Worm (Caenorhabditis elegans) whole organism, L4 larva: Measurements from ENCODE around the gene spop-1.

ENCODE experiments used
- F37D6.2 ChIP-seq: sonication (generic microtip); optimal IDR thresholded peaks from 2 replicates; lab custom pipeline; 2016; ENCODE audit warnings: mild to moderate bottlenecking, missing genetic modification characterization, missing compliant biosample characterization
- F49E8.2 ChIP-seq: sonication (generic microtip); optimal IDR thresholded peaks from 2 replicates; lab custom pipeline; 2016; ENCODE audit warnings: missing compliant biosample characterization, mild to moderate bottlenecking, missing genetic modification characterization, borderline replicate concordance
- R02D3.7 ChIP-seq: fragments of 150-350 bp; sonication (generic microtip); optimal IDR thresholded peaks from 3 replicates; lab custom pipeline; 2014; ENCODE audit warnings: missing biosample characterization, missing genetic modification characterization
- T20F7.1 ChIP-seq: fragments of 200-800 bp; sonication (Bioruptor generic); optimal IDR thresholded peaks from 2 replicates; lab custom pipeline; 2018; ENCODE audit warnings: mild to moderate bottlenecking, missing genetic modification characterization, missing compliant biosample characterization
- T26A8.4 ChIP-seq: fragments of 200-800 bp; sonication (Bioruptor generic); IDR thresholded peaks from 2 replicates; pipeline ENCODE4 v1.3.6; 2022; ENCODE audit warnings: missing genetic modification characterization, missing compliant biosample characterization
- Y75B8A.6 ChIP-seq: fragments of 200-800 bp; sonication (Bioruptor generic); IDR thresholded peaks from 2 replicates; pipeline ENCODE4 v1.3.6; 2022; ENCODE audit warnings: missing genetic modification reagents, missing genetic modification characterization, missing compliant biosample characterization
- ZK337.2 ChIP-seq: fragments of 200-800 bp; sonication (Bioruptor generic); IDR thresholded peaks from 2 replicates; pipeline ENCODE4 v1.3.6; 2022; ENCODE audit warnings: missing genetic modification reagents, missing genetic modification characterization, missing compliant biosample characterization
- aly-2 ChIP-seq: sonication (generic microtip); optimal IDR thresholded peaks from 2 replicates; lab custom pipeline; 2018; ENCODE audit warnings: missing biosample characterization, missing genetic modification characterization
- arid-1 ChIP-seq: fragments of 200-800 bp; sonication (Bioruptor generic); conservative IDR thresholded peaks from 2 replicates; pipeline ENCODE4 v1.3.6; 2022; ENCODE audit warnings: missing genetic modification reagents, missing genetic modification characterization, missing compliant biosample characterization
- attf-4 ChIP-seq: sonication (generic microtip); optimal IDR thresholded peaks from 3 replicates; lab custom pipeline; 2017; ENCODE audit warnings: missing biosample characterization, missing genetic modification characterization
- ceh-20 ChIP-seq: fragments of 200-800 bp; sonication (Bioruptor generic); IDR thresholded peaks from 2 replicates; pipeline ENCODE4 v1.3.6; 2022; ENCODE audit warnings: missing genetic modification reagents, missing genetic modification characterization, missing compliant biosample characterization
- ceh-82 ChIP-seq: sonication (generic microtip); optimal IDR thresholded peaks from 2 replicates; lab custom pipeline; 2017; ENCODE audit warnings: missing biosample characterization, missing genetic modification characterization
- ctbp-1 ChIP-seq: fragments of 200-800 bp; sonication (Bioruptor generic); IDR thresholded peaks from 2 replicates; pipeline ENCODE4 v1.3.6; 2022; ENCODE audit warnings: missing genetic modification reagents, missing genetic modification characterization, missing compliant biosample characterization
- daf-16 ChIP-seq, 3 experiments: sonication (generic microtip); optimal IDR thresholded peaks; 2 replicates each; lab custom pipeline; 2016 to 2017; ENCODE audit warnings: missing genetic modification characterization in 3 of 3, missing genetic modification reagents in 3 of 3, mild to moderate bottlenecking in 2 of 3, missing compliant biosample characterization in 2 of 3, missing biosample characterization in 1 of 3, moderate library complexity in 1 of 3
- daf-8 ChIP-seq: fragments of 200-800 bp; sonication (Bioruptor generic); IDR thresholded peaks from 2 replicates; pipeline ENCODE4 v1.3.6; 2022; ENCODE audit warnings: missing genetic modification characterization, missing compliant biosample characterization
- dmd-6 ChIP-seq: fragments of 200-800 bp; sonication (Bioruptor generic); IDR thresholded peaks from 2 replicates; pipeline ENCODE4 v1.3.6; 2022; ENCODE audit warnings: missing genetic modification reagents, missing genetic modification characterization, missing compliant biosample characterization
- dmd-8 ChIP-seq: fragments of 200-800 bp; sonication (Bioruptor generic); IDR thresholded peaks from 2 replicates; pipeline ENCODE4 v1.3.6; 2022; ENCODE audit warnings: missing genetic modification characterization, missing compliant biosample characterization
- duxl-1 ChIP-seq: sonication (generic microtip); optimal IDR thresholded peaks from 2 replicates; lab custom pipeline; 2016; ENCODE audit warnings: mild to moderate bottlenecking, missing genetic modification characterization, moderate library complexity, missing compliant biosample characterization; ENCODE audit not compliant: poor library complexity
- egl-43 ChIP-seq: fragments of 200-800 bp; sonication (Bioruptor generic); IDR thresholded peaks from 2 replicates; pipeline ENCODE4 v1.3.6; 2022; ENCODE audit warnings: missing genetic modification reagents, missing genetic modification characterization, missing compliant biosample characterization
- fkh-10 ChIP-seq: fragments of 150-350 bp; optimal IDR thresholded peaks from 2 replicates; lab custom pipeline; 2014; ENCODE audit warnings: missing biosample characterization, missing genetic modification reagents, missing genetic modification characterization
- jun-1 ChIP-seq: fragments of 150-350 bp; optimal IDR thresholded peaks from 2 replicates; lab custom pipeline; 2014; ENCODE audit warnings: missing biosample characterization, missing genetic modification reagents, missing genetic modification characterization
- lin-13 ChIP-seq: fragments of 150-350 bp; optimal IDR thresholded peaks from 2 replicates; lab custom pipeline; 2014; ENCODE audit warnings: missing biosample characterization, missing genetic modification reagents, missing genetic modification characterization
- lin-39 ChIP-seq: fragments of 150-350 bp; optimal IDR thresholded peaks from 2 replicates; lab custom pipeline; 2014; ENCODE audit warnings: missing biosample characterization, missing genetic modification reagents, missing genetic modification characterization
- lsy-2 ChIP-seq, 2 experiments: fragments of 150-350 bp in 1 of 2; sonication (generic microtip) in 1 of 2; optimal IDR thresholded peaks; 2 replicates each; lab custom pipeline; 2014 to 2017; ENCODE audit warnings: missing biosample characterization in 2 of 2, missing genetic modification characterization in 2 of 2
- mes-2 ChIP-seq: sonication (generic microtip); optimal IDR thresholded peaks from 2 replicates; lab custom pipeline; 2016; ENCODE audit warnings: missing genotype, mild to moderate bottlenecking, missing genetic modification characterization, missing compliant biosample characterization; ENCODE audit not compliant: poor library complexity, severe bottlenecking
- nhr-102 ChIP-seq: sonication (generic microtip); optimal IDR thresholded peaks from 2 replicates; lab custom pipeline; 2016; ENCODE audit warnings: mild to moderate bottlenecking, missing genetic modification characterization, moderate library complexity, missing compliant biosample characterization
- nhr-25 ChIP-seq: sonication (generic microtip); optimal IDR thresholded peaks from 2 replicates; lab custom pipeline; 2017; ENCODE audit warnings: missing genetic modification characterization, mild to moderate bottlenecking, missing compliant biosample characterization, antibody characterized with exemption, moderate library complexity, borderline replicate concordance; ENCODE audit not compliant: insufficient read depth
- nhr-28 ChIP-seq: fragments of 150-350 bp; optimal IDR thresholded peaks from 2 replicates; lab custom pipeline; 2014; ENCODE audit warnings: missing biosample characterization, missing genetic modification characterization
- nhr-41 ChIP-seq: fragments of 200-800 bp; sonication (Bioruptor generic); IDR thresholded peaks from 2 replicates; pipeline ENCODE4 v1.3.6; 2022; ENCODE audit warnings: missing genetic modification reagents, missing genetic modification characterization, missing compliant biosample characterization
- nhr-42 ChIP-seq: fragments of 200-800 bp; sonication (Bioruptor generic); IDR thresholded peaks from 2 replicates; pipeline ENCODE4 v1.3.6; 2022; ENCODE audit warnings: missing genetic modification characterization, missing compliant biosample characterization
- nhr-48 ChIP-seq: sonication (generic microtip); optimal IDR thresholded peaks from 2 replicates; lab custom pipeline; 2016; ENCODE audit warnings: mild to moderate bottlenecking, missing genetic modification characterization, missing compliant biosample characterization
- pha-4 ChIP-seq, 2 experiments: fragments of 150-350 bp in 1 of 2; fragments of 200-800 bp in 1 of 2; sonication (Bioruptor generic) in 1 of 2; IDR thresholded peaks in 1 of 2; optimal IDR thresholded peaks in 1 of 2; 2 replicates each; pipeline versions ENCODE4 v1.3.6 to Lab custom; 2014 to 2022; ENCODE audit warnings: missing genetic modification characterization in 2 of 2, missing genetic modification reagents in 2 of 2, missing biosample characterization in 1 of 2, missing compliant biosample characterization in 1 of 2
- php-3 ChIP-seq: fragments of 200-800 bp; sonication (Bioruptor generic); IDR thresholded peaks from 2 replicates; pipeline ENCODE4 v1.3.6; 2022; ENCODE audit warnings: missing genetic modification reagents, missing genetic modification characterization, missing compliant biosample characterization
- pqm-1 ChIP-seq: sonication (generic microtip); optimal IDR thresholded peaks from 2 replicates; lab custom pipeline; 2017; ENCODE audit warnings: missing biosample characterization, missing genetic modification characterization
- rbr-2 ChIP-seq: sonication (generic microtip); optimal IDR thresholded peaks from 2 replicates; lab custom pipeline; 2016; ENCODE audit warnings: missing genotype, missing genetic modification characterization, missing compliant biosample characterization
- set-16 ChIP-seq: fragments of 200-800 bp; sonication (Bioruptor generic); IDR thresholded peaks from 2 replicates; pipeline ENCODE4 v1.3.6; 2022; ENCODE audit warnings: missing genetic modification reagents, missing genetic modification characterization, missing compliant biosample characterization
- skn-1 ChIP-seq: fragments of 150-350 bp; optimal IDR thresholded peaks from 2 replicates; lab custom pipeline; 2014; ENCODE audit warnings: missing biosample characterization, missing genetic modification characterization
- snpc-1.2 ChIP-seq: fragments of 200-800 bp; sonication (Bioruptor generic); IDR thresholded peaks from 2 replicates; pipeline ENCODE4 v1.3.6; 2022; ENCODE audit warnings: missing genetic modification reagents, missing genetic modification characterization, missing compliant biosample characterization
- spr-1 ChIP-seq: sonication (generic microtip); optimal IDR thresholded peaks from 2 replicates; lab custom pipeline; 2016; ENCODE audit warnings: mild to moderate bottlenecking, missing genetic modification characterization, missing compliant biosample characterization
- spr-3 ChIP-seq: fragments of 200-800 bp; sonication (Bioruptor generic); optimal IDR thresholded peaks from 2 replicates; lab custom pipeline; 2018; ENCODE audit warnings: mild to moderate bottlenecking, missing genetic modification characterization, missing compliant biosample characterization
- unc-39 ChIP-seq: sonication (generic microtip); optimal IDR thresholded peaks from 2 replicates; lab custom pipeline; 2017; ENCODE audit warnings: missing biosample characterization, missing genetic modification characterization
- zag-1 ChIP-seq: fragments of 150-350 bp; optimal IDR thresholded peaks from 2 replicates; lab custom pipeline; 2014; ENCODE audit warnings: missing biosample characterization, missing genetic modification characterization
- zip-11 ChIP-seq: fragments of 200-800 bp; sonication (Bioruptor generic); IDR thresholded peaks from 2 replicates; pipeline ENCODE4 v1.3.6; 2022; ENCODE audit warnings: missing genetic modification characterization, missing compliant biosample characterization
- zip-2 ChIP-seq: fragments of 150-350 bp; optimal IDR thresholded peaks from 2 replicates; lab custom pipeline; 2014; ENCODE audit warnings: missing biosample characterization, missing genetic modification characterization
- ztf-7 ChIP-seq: fragments of 150-350 bp; optimal IDR thresholded peaks from 2 replicates; lab custom pipeline; 2014; ENCODE audit warnings: missing biosample characterization, missing genetic modification characterization

Gene spop-1

DNA sequence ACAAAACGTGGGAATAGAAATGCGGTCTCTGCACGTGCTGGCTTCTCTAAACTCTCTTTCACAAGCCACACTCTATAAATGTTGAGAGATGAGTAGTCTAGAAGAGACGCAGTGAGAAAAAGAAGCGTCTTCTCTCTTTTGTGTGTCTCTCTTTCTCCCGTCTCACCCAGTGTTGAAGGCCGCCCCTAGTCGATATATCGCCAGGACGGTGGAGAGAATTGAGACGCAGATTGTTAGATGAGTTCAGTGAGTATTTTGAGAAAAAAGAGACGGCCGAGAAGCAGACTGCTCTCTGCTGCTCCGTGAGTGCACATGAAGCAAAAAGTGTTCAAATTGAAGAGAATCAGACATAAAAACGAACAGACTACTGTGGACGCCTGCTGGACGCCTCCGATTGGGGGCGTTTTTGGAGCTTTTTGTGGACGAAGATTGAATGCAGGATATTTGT lies 1.3 kb downstream of the spop-1 start (continued):
- TF ChIP-seq egl-43 (GFP tag; lab: Robert Waterston, UW), result peak; percentile 80
- no peak for TF ChIP-seq duxl-1 (tag; lab: Kevin White, UChicago)
- TF ChIP-seq nhr-48 (tag; lab: Kevin White, UChicago), result peak; percentile 94
- TF ChIP-seq daf-16 (GFP tag; optimal IDR thresholded peaks at IDR 0.05; lab: Kevin White, UChicago), result peak; percentile 56 to 69
- peak; percentile 72 for TF ChIP-seq daf-16 (tag; optimal IDR thresholded peaks at IDR 0.05; lab: Kevin White, UChicago)
- TF ChIP-seq F49E8.2, result no peak
- peak; percentile 38 for TF ChIP-seq lin-13 (GFP tag; lab: Kevin White, UChicago)
- TF ChIP-seq ZK337.2 (GFP tag; lab: Robert Waterston, UW), result no peak
- no peak for TF ChIP-seq dmd-8
- peak; percentile 76 for TF ChIP-seq fkh-10 (GFP tag; lab: Kevin White, UChicago)
- peak; percentile 65 for TF ChIP-seq arid-1 (GFP tag; lab: Robert Waterston, UW)
- TF ChIP-seq spr-1 (tag; lab: Kevin White, UChicago), result peak; percentile 59
- peak; percentile 40 for TF ChIP-seq zag-1 (tag; lab: Kevin White, UChicago)
- no peak for TF ChIP-seq R02D3.7 (tag; lab: Kevin White, UChicago)
- peak; percentile 85 for TF ChIP-seq ctbp-1 (GFP tag; lab: Robert Waterston, UW)
- TF ChIP-seq nhr-42 (GFP tag; lab: Robert Waterston, UW), result peak; percentile 45; the same call in 1 of the 2 replicates
- TF ChIP-seq mes-2, result peak; percentile 34
- TF ChIP-seq Y75B8A.6, result no peak
- TF ChIP-seq php-3 (GFP tag; lab: Robert Waterston, UW), result peak; percentile 79
- no peak for TF ChIP-seq snpc-1.2
- TF ChIP-seq nhr-25 (tag; lab: Kevin White, UChicago), result peak; percentile 67
- TF ChIP-seq unc-39 (tag; lab: Kevin White, UChicago), result no peak
- peak; percentile 22 for TF ChIP-seq spr-3
- TF ChIP-seq zip-11 (GFP tag; lab: Robert Waterston, UW), result no peak
- TF ChIP-seq lin-39 (tag; lab: Kevin White, UChicago), result no peak
- no peak for TF ChIP-seq daf-8 (GFP tag; lab: Robert Waterston, UW)
- TF ChIP-seq, all 104 proteins: peak for 53

DNA sequence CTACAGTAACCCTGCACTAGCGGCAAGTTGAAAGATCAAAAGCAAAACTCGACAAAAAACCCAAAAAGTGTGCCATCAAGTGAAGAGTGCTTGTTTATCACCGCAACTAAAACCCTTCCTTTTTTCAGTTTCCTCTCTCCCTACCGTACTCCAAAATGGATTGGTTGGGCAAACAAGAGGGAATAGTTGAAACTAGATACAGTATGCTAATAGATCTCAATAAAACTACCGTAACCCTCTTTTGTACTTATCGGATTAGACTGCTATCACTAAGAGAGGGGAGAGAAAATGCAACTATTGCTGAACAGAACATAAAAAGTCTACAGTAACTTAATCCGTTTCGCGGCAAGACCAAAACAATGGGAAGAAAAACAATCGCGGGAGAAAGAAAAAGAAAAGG lies 2.5 kb downstream of the spop-1 start:
- no peak for TF ChIP-seq unc-39 (tag; lab: Kevin White, UChicago)
- TF ChIP-seq daf-16 (GFP tag; optimal IDR thresholded peaks at IDR 0.05; lab: Kevin White, UChicago), result no peak
- peak; percentile 41 for TF ChIP-seq daf-16 (tag; optimal IDR thresholded peaks at IDR 0.05; lab: Kevin White, UChicago)
- TF ChIP-seq pqm-1 (tag; lab: Kevin White, UChicago), result peak; percentile 8
- TF ChIP-seq lsy-2 (tag; optimal IDR thresholded peaks at IDR 0.05; lab: Kevin White, UChicago), result peak in 1 of 2 experiments; percentile 57
- no peak for TF ChIP-seq ceh-20 (GFP tag; lab: Robert Waterston, UW)
- no peak for TF ChIP-seq jun-1
- TF ChIP-seq nhr-28, result peak; percentile 47
- TF ChIP-seq, all 104 proteins: peak for 4

DNA sequence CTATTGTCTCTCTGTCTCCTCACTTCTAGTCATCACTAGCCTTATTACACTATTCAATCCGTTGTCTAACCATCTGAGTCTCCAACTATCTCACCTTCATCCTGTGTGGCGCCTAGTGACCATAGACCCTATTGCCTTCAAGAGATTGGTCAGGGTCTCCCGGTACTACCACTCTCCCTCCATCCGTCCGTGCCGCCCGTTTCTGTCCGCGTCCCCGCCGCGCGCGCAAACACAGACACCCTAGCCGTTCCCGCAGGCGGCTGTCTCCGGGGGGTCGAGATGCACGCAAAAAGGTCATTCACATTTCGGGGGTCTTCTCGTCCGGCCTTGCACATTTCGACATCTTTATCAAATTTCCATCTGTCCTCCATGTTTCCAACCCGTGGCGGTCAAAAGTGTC lies 3.3 kb downstream of the spop-1 start:
- TF ChIP-seq zip-11 (GFP tag; lab: Robert Waterston, UW) (no peak), nhr-102 (tag; lab: Kevin White, UChicago) (no peak), F49E8.2 (no peak), mes-2 (peak; percentile 36), ztf-7 (no peak), lin-13 (GFP tag; lab: Kevin White, UChicago) (no peak), pha-4 (GFP tag; IDR thresholded peaks at IDR 0.05; lab: Robert Waterston, UW) (0 out of 2 replicates have a peak, but pooled peaks have one; percentile 6), pha-4 (tag; optimal IDR thresholded peaks at IDR 0.05; lab: Kevin White, UChicago) (no peak), skn-1 (tag; lab: Kevin White, UChicago) (no peak), F37D6.2 (no peak), set-16 (GFP tag; lab: Robert Waterston, UW) (peak; percentile 96), ceh-82 (tag; lab: Kevin White, UChicago) (no peak), aly-2 (tag; lab: Kevin White, UChicago) (no peak), rbr-2 (tag; lab: Kevin White, UChicago) (peak; percentile 43), attf-4 (no peak), dmd-6 (no peak), nhr-42 (GFP tag; lab: Robert Waterston, UW) (no peak), nhr-41 (GFP tag; lab: Robert Waterston, UW) (no peak), duxl-1 (tag; lab: Kevin White, UChicago) (no peak), T20F7.1 (GFP tag; lab: Kevin White, UChicago) (no peak), zip-2 (tag; lab: Kevin White, UChicago) (no peak), unc-39 (tag; lab: Kevin White, UChicago) (no peak), daf-16 (GFP tag; optimal IDR thresholded peaks at IDR 0.05; lab: Kevin White, UChicago) (no peak), daf-16 (tag; optimal IDR thresholded peaks at IDR 0.05; lab: Kevin White, UChicago) (no peak), T26A8.4 (GFP tag; lab: Robert Waterston, UW) (peak; percentile 35; the same call in 1 of the 2 replicates), pqm-1 (tag; lab: Kevin White, UChicago) (no peak)
